Worm (Caenorhabditis elegans): ENCODE measurements around the gene C34D4.4.
A peak's percentile ranks its signal among the peaks of the same experiment; 100 is the strongest.

Gene C34D4.4

ce11 chrIV:7107893-7108292, 41.3 kb upstream of the C34D4.4 start, which contains the start of gene ZC477.2:
TSS of gene ZC477.2 (plus strand) at chrIV:7108193.
- no peak for TF ChIP-seq ama-1 (optimal IDR thresholded peaks at IDR 0.05)
- no peak for TF ChIP-seq elt-3 (tag; optimal IDR thresholded peaks at IDR 0.05)
- no peak for TF ChIP-seq ztf-4 (tag; optimal IDR thresholded peaks at IDR 0.05)
- TF ChIP-seq nhr-23 (tag; optimal IDR thresholded peaks at IDR 0.05): no peak

- TF ChIP-seq nhr-12 (tag; optimal IDR thresholded peaks at IDR 0.05): no peak
- TF ChIP-seq mdl-1 (tag; optimal IDR thresholded peaks at IDR 0.05): no peak
- TF ChIP-seq nfya-1 (tag; optimal IDR thresholded peaks at IDR 0.05; ENCODE audit: insufficient read depth): no peak
- TF ChIP-seq eor-1 (tag; optimal IDR thresholded peaks at IDR 0.05): no peak
- TF ChIP-seq daf-12 (tag; optimal IDR thresholded peaks at IDR 0.05): no peak
- no peak for TF ChIP-seq nhr-67 (tag; optimal IDR thresholded peaks at IDR 0.05)
- TF ChIP-seq nhr-237 (tag; optimal IDR thresholded peaks at IDR 0.05): no peak
- no peak for TF ChIP-seq hmg-11 (tag; optimal IDR thresholded peaks at IDR 0.05)
These were observed 37.8 kb upstream of the C34D4.4 start, which contains the start of the genes ZC477.7 and ssq-3 for ce11 chrIV:7111354-7111753. TSS of gene ZC477.7 (minus strand) at chrIV:7111454. TSS of gene ssq-3 (plus strand) at chrIV:7111604.

ce11 chrIV:7114599-7114998, 34.6 kb upstream of the C34D4.4 start, which contains the start of gene nas-8:
TSS of gene nas-8 (plus strand) at chrIV:7114899.
- TF ChIP-seq elt-1 (tag; optimal IDR thresholded peaks at IDR 0.05) (no peak), ama-1 (optimal IDR thresholded peaks at IDR 0.05) (no peak), elt-3 (tag; optimal IDR thresholded peaks at IDR 0.05) (no peak), nhr-67 (tag; optimal IDR thresholded peaks at IDR 0.05) (no peak), mdl-1 (tag; optimal IDR thresholded peaks at IDR 0.05) (no peak), skn-1 (tag; optimal IDR thresholded peaks at IDR 0.05) (no peak), pha-4 (tag; optimal IDR thresholded peaks at IDR 0.05) (no peak), R02D3.7 (tag; optimal IDR thresholded peaks at IDR 0.05) (no peak), ztf-11 (tag; optimal IDR thresholded peaks at IDR 0.05) (no peak), hmg-11 (tag; optimal IDR thresholded peaks at IDR 0.05) (no peak), unc-62 (GFP tag; optimal IDR thresholded peaks at IDR 0.05) (no peak), ztf-4 (tag; optimal IDR thresholded peaks at IDR 0.05) (no peak), fkh-2 (tag; optimal IDR thresholded peaks at IDR 0.05) (no peak)

- TF ChIP-seq hmg-11 (tag; optimal IDR thresholded peaks at IDR 0.05): no peak
- TF ChIP-seq ceh-16 (tag; optimal IDR thresholded peaks at IDR 0.05): no peak
- TF ChIP-seq nhr-76 (tag; optimal IDR thresholded peaks at IDR 0.05): no peak
- TF ChIP-seq nhr-77 (tag; optimal IDR thresholded peaks at IDR 0.05): no peak
These were observed 27.7 kb upstream of the C34D4.4 start, which contains the start of the genes C34D4.10 and str-48 for ce11 chrIV:7121313-7122055. TSS of gene C34D4.10 (minus strand) at chrIV:7121413. TSS of gene str-48 (plus strand) at chrIV:7122005.

- TF ChIP-seq nhr-77 (tag; optimal IDR thresholded peaks at IDR 0.05) (no peak), R02D3.7 (tag; optimal IDR thresholded peaks at IDR 0.05) (no peak), elt-2 (tag; optimal IDR thresholded peaks at IDR 0.05) (no peak), ztf-4 (tag; optimal IDR thresholded peaks at IDR 0.05) (no peak), ztf-11 (tag; optimal IDR thresholded peaks at IDR 0.05) (no peak), lin-39 (tag; optimal IDR thresholded peaks at IDR 0.05) (no peak), hmg-11 (tag; optimal IDR thresholded peaks at IDR 0.05) (no peak), sea-2 (GFP tag; optimal IDR thresholded peaks at IDR 0.05) (no peak), skn-1 (tag; optimal IDR thresholded peaks at IDR 0.05) (no peak), ceh-82 (tag; optimal IDR thresholded peaks at IDR 0.05) (no peak), unc-39 (tag; optimal IDR thresholded peaks at IDR 0.05) (no peak), nhr-23 (tag; optimal IDR thresholded peaks at IDR 0.05) (peak; percentile 89), ama-1 (optimal IDR thresholded peaks at IDR 0.05) (no peak), pqm-1 (tag; optimal IDR thresholded peaks at IDR 0.05) (no peak), ZK546.5 (tag; optimal IDR thresholded peaks at IDR 0.05) (no peak), elt-1 (tag; optimal IDR thresholded peaks at IDR 0.05) (peak; percentile 46), ceh-28 (tag; optimal IDR thresholded peaks at IDR 0.05) (peak; percentile 38), pha-4 (tag; optimal IDR thresholded peaks at IDR 0.05) (no peak), lsy-12 (tag; optimal IDR thresholded peaks at IDR 0.05) (no peak), nhr-12 (tag; optimal IDR thresholded peaks at IDR 0.05) (no peak), elt-3 (tag; optimal IDR thresholded peaks at IDR 0.05) (peak in 1 of 3 experiments; percentile 61), ceh-9 (tag; optimal IDR thresholded peaks at IDR 0.05) (no peak), egl-27 (tag; optimal IDR thresholded peaks at IDR 0.05) (no peak), tbx-2 (tag; optimal IDR thresholded peaks at IDR 0.05) (no peak), fkh-2 (tag; optimal IDR thresholded peaks at IDR 0.05) (no peak), nhr-237 (tag; optimal IDR thresholded peaks at IDR 0.05) (no peak), daf-12 (tag; optimal IDR thresholded peaks at IDR 0.05) (no peak), nhr-11 (tag; optimal IDR thresholded peaks at IDR 0.05) (no peak), ceh-16 (tag; optimal IDR thresholded peaks at IDR 0.05) (no peak), aly-2 (tag; optimal IDR thresholded peaks at IDR 0.05) (no peak), nhr-67 (tag; optimal IDR thresholded peaks at IDR 0.05) (no peak), nfya-1 (tag; optimal IDR thresholded peaks at IDR 0.05; ENCODE audit: insufficient read depth) (no peak), mml-1 (tag; optimal IDR thresholded peaks at IDR 0.05) (no peak), mdl-1 (tag; optimal IDR thresholded peaks at IDR 0.05) (no peak), fos-1 (tag; optimal IDR thresholded peaks at IDR 0.05) (no peak), nhr-43 (tag; optimal IDR thresholded peaks at IDR 0.05; ENCODE audit: poor library complexity, severe bottlenecking) (no peak), unc-62 (GFP tag; optimal IDR thresholded peaks at IDR 0.05) (no peak), lin-15B (tag; optimal IDR thresholded peaks at IDR 0.05) (no peak)
These were observed 17.4 kb upstream of the C34D4.4 start, which contains the start of gene grsp-3 for ce11 chrIV:7131780-7132179. TSS of gene grsp-3 (minus strand) at chrIV:7131928.

Measured in whole organism, L3 larva.